Worm (Caenorhabditis elegans) whole organism, mixed stage, embryonic: ENCODE measurements around the gene chch-3.

Source experiments
- elt-3 ChIP-seq: fragments of 150-350 bp; optimal IDR thresholded peaks from 2 replicates; lab custom pipeline; 2014; ENCODE audit warnings: missing biosample characterization, missing genetic modification characterization
- lsy-2 ChIP-seq: fragments of 150-350 bp; optimal IDR thresholded peaks from 2 replicates; lab custom pipeline; 2014; ENCODE audit warnings: missing biosample characterization, missing genetic modification characterization
- nhr-237 ChIP-seq: fragments of 150-350 bp; optimal IDR thresholded peaks from 2 replicates; lab custom pipeline; 2014; ENCODE audit warnings: missing biosample characterization, missing genetic modification characterization
- nhr-76 ChIP-seq: sonication (generic microtip); optimal IDR thresholded peaks from 2 replicates; lab custom pipeline; 2017; ENCODE audit warnings: missing biosample characterization, missing genetic modification characterization
- pha-4 ChIP-seq: fragments of 150-350 bp; optimal IDR thresholded peaks from 2 replicates; lab custom pipeline; 2018; ENCODE audit warnings: missing biosample characterization, missing genetic modification reagents, missing genetic modification characterization
- snpc-4 ChIP-seq: fragments of 150-350 bp; optimal IDR thresholded peaks from 2 replicates; lab custom pipeline; 2014; ENCODE audit warnings: missing biosample characterization, missing genetic modification characterization
- tbx-8 ChIP-seq: fragments of 200-800 bp; sonication (Bioruptor generic); optimal IDR thresholded peaks from 2 replicates; lab custom pipeline; 2018; ENCODE audit warnings: mild to moderate bottlenecking, missing genetic modification characterization, moderate library complexity, missing compliant biosample characterization
- unc-39 ChIP-seq: fragments of 150-350 bp; optimal IDR thresholded peaks from 2 replicates; lab custom pipeline; 2014; ENCODE audit warnings: missing biosample characterization, missing genetic modification characterization
- unc-62 ChIP-seq: fragments of 150-350 bp; optimal IDR thresholded peaks from 2 replicates; lab custom pipeline; 2014; ENCODE audit warnings: missing biosample characterization, missing genetic modification reagents, missing genetic modification characterization

DNA sequence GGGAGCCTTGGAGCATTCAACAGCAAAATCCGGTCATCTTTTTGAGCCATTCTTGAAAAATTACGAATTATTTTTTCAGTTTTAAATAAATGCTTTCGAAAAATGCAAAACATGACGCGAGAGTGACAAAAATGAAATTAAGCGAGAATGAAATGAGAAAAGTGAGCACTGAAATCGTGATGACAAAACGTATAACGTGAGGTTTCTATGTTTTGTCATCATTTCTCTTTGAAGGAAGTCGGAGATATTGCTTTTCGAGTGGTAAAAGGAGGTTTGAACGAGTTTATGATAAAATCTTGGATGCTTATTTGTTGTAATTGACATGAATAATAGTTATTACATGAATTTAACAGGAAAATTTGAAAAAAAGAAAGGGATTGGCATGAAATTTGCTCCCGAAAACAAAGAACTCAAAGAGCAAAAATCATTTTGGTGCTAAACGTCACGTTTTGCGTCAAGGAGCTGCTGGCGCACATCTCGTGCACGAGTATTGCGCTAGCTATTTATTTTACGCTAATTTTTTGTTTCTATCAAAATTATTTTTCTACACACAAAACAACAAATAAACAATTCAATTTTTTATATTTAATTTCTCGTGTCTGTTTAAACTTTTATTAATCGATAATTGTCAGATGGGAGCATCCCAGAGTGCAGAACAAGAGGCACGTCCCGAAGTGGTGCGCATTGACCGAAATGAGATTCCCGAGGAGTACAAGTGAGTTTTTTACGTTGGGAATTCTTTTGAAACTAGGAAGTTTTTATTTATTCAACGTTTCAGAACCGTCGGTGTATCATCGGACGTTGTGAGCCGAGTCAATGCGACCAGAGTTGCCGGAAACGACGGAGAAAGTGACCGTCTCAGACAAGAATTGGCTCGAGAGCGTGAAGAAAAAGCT is at the start of gene chch-3, which contains the start of gene gss-1:
- no peak for TF ChIP-seq unc-39 (tag; lab: Kevin White, UChicago)
- no peak for TF ChIP-seq snpc-4 (tag; lab: Kevin White, UChicago)
- no peak for TF ChIP-seq pha-4
- no peak for TF ChIP-seq unc-62 (GFP tag; lab: Kevin White, UChicago)
- TF ChIP-seq nhr-76: no peak
- no peak for TF ChIP-seq nhr-237 (tag; lab: Kevin White, UChicago)
- TF ChIP-seq lsy-2: peak; percentile 38
- TF ChIP-seq tbx-8 (GFP tag; lab: Kevin White, UChicago): no peak
- no peak for TF ChIP-seq elt-3 (tag; lab: Kevin White, UChicago)
